Worm (Caenorhabditis elegans) whole organism, L1 larva: ENCODE results near the gene T05D4.2.
A peak's percentile ranks its signal among the peaks of the same experiment; 100 is the strongest.

Source experiments
- egl-27 ChIP-seq, 2 experiments: fragments of 150-350 bp in 1 of 2; sonication (generic microtip); optimal IDR thresholded peaks; 3 replicates each; lab custom pipeline; 2017 to 2018; ENCODE audit warnings: missing biosample characterization in 2 of 2, missing genetic modification characterization in 2 of 2, missing genetic modification reagents in 2 of 2
- hlh-4 ChIP-seq: sonication (generic microtip); optimal IDR thresholded peaks from 2 replicates; lab custom pipeline; 2016; ENCODE audit warnings: mild to moderate bottlenecking, missing genetic modification characterization, missing compliant biosample characterization
- lin-39 ChIP-seq: fragments of 150-350 bp; optimal IDR thresholded peaks from 2 replicates; lab custom pipeline; 2014; ENCODE audit warnings: missing biosample characterization, missing genetic modification reagents, missing genetic modification characterization
- pqm-1 ChIP-seq: sonication (generic microtip); optimal IDR thresholded peaks from 3 replicates; lab custom pipeline; 2017; ENCODE audit warnings: missing biosample characterization, missing genetic modification characterization
- ztf-11 ChIP-seq, 2 experiments: sonication (generic microtip); optimal IDR thresholded peaks; 2 replicates each; lab custom pipeline; 2016 to 2017; ENCODE audit warnings: missing genetic modification characterization in 2 of 2, missing biosample characterization in 1 of 2, missing compliant biosample characterization in 1 of 2

DNA sequence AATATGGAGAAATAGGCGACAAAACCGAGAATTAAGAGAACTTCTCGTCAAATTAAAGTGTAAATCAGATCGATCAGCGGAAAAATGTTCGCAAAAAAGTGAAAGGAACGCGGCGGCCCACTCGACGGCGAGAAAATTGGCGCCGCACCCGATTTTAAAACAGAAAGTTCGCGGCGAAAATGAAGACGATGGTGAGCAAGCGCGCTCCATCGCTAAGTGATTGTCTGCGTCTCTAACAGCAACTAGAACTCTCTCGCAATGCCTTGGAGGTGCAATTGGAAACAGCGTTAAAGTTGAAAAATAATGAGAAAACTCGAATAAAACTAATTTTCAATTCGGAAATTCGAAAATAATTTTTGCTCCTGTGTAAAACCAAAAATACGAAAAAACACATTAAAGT lies 32.9 kb downstream of the T05D4.2 start:
- TF ChIP-seq ztf-11 (tag; optimal IDR thresholded peaks at IDR 0.05; lab: Kevin White, UChicago): no peak
- no peak for TF ChIP-seq egl-27 (tag; optimal IDR thresholded peaks at IDR 0.05; lab: Kevin White, UChicago)
- TF ChIP-seq pqm-1 (tag; lab: Kevin White, UChicago): no peak
- TF ChIP-seq lin-39: peak; percentile 23
- no peak for TF ChIP-seq hlh-4 (tag; lab: Kevin White, UChicago)
